Worm (Caenorhabditis elegans) whole organism, L4 larva: ENCODE measurements around the gene K06H6.4.

Source experiments
- D1046.2 ChIP-seq: fragments of 200-800 bp; sonication (Bioruptor generic); IDR thresholded peaks from 2 replicates; pipeline ENCODE4 v1.3.6; 2022; ENCODE audit warnings: missing genetic modification characterization, missing compliant biosample characterization
- F10B5.3 ChIP-seq: sonication (generic microtip); optimal IDR thresholded peaks from 2 replicates; lab custom pipeline; 2016; ENCODE audit warnings: mild to moderate bottlenecking, missing genetic modification characterization, missing compliant biosample characterization
- F49E8.2 ChIP-seq: sonication (generic microtip); optimal IDR thresholded peaks from 2 replicates; lab custom pipeline; 2016; ENCODE audit warnings: missing compliant biosample characterization, mild to moderate bottlenecking, missing genetic modification characterization, borderline replicate concordance
- Y105C5A.15 ChIP-seq: fragments of 200-800 bp; sonication (Bioruptor generic); IDR thresholded peaks from 2 replicates; pipeline ENCODE4 v1.3.6; 2022; ENCODE audit warnings: missing genetic modification characterization, missing compliant biosample characterization
- Y75B8A.6 ChIP-seq: fragments of 200-800 bp; sonication (Bioruptor generic); IDR thresholded peaks from 2 replicates; pipeline ENCODE4 v1.3.6; 2022; ENCODE audit warnings: missing genetic modification reagents, missing genetic modification characterization, missing compliant biosample characterization
- aha-1 ChIP-seq: fragments of 150-350 bp; peaks from one replicate; lab custom pipeline; 2014; ENCODE audit warnings: missing biosample characterization, missing genetic modification characterization
- aly-2 ChIP-seq: sonication (generic microtip); optimal IDR thresholded peaks from 2 replicates; lab custom pipeline; 2018; ENCODE audit warnings: missing biosample characterization, missing genetic modification characterization
- arid-1 ChIP-seq: fragments of 200-800 bp; sonication (Bioruptor generic); conservative IDR thresholded peaks from 2 replicates; pipeline ENCODE4 v1.3.6; 2022; ENCODE audit warnings: missing genetic modification reagents, missing genetic modification characterization, missing compliant biosample characterization
- ceh-20 ChIP-seq: fragments of 200-800 bp; sonication (Bioruptor generic); IDR thresholded peaks from 2 replicates; pipeline ENCODE4 v1.3.6; 2022; ENCODE audit warnings: missing genetic modification reagents, missing genetic modification characterization, missing compliant biosample characterization
- ceh-82 ChIP-seq: sonication (generic microtip); optimal IDR thresholded peaks from 2 replicates; lab custom pipeline; 2017; ENCODE audit warnings: missing biosample characterization, missing genetic modification characterization
- cey-2 ChIP-seq: sonication (generic microtip); optimal IDR thresholded peaks from 3 replicates; lab custom pipeline; 2017; ENCODE audit warnings: missing genetic modification characterization, mild to moderate bottlenecking, missing compliant biosample characterization, antibody characterized with exemption, borderline replicate concordance; ENCODE audit not compliant: insufficient read depth
- daf-16 ChIP-seq, 3 experiments: sonication (generic microtip); optimal IDR thresholded peaks; 2 replicates each; lab custom pipeline; 2016 to 2017; ENCODE audit warnings: missing genetic modification characterization in 3 of 3, missing genetic modification reagents in 3 of 3, mild to moderate bottlenecking in 2 of 3, missing compliant biosample characterization in 2 of 3, missing biosample characterization in 1 of 3, moderate library complexity in 1 of 3
- daf-19 ChIP-seq: fragments of 200-800 bp; sonication (Bioruptor generic); conservative IDR thresholded peaks from 2 replicates; pipeline ENCODE4 v1.3.6; 2022; ENCODE audit warnings: missing genetic modification characterization, missing compliant biosample characterization
- dmd-6 ChIP-seq: fragments of 200-800 bp; sonication (Bioruptor generic); IDR thresholded peaks from 2 replicates; pipeline ENCODE4 v1.3.6; 2022; ENCODE audit warnings: missing genetic modification reagents, missing genetic modification characterization, missing compliant biosample characterization
- dve-1 ChIP-seq: sonication (generic microtip); optimal IDR thresholded peaks from 2 replicates; lab custom pipeline; 2017; ENCODE audit warnings: antibody characterized with exemption, mild to moderate bottlenecking, missing genetic modification characterization, missing compliant biosample characterization; ENCODE audit not compliant: insufficient read depth
- egl-43 ChIP-seq: fragments of 200-800 bp; sonication (Bioruptor generic); IDR thresholded peaks from 2 replicates; pipeline ENCODE4 v1.3.6; 2022; ENCODE audit warnings: missing genetic modification reagents, missing genetic modification characterization, missing compliant biosample characterization
- fkh-10 ChIP-seq: fragments of 150-350 bp; optimal IDR thresholded peaks from 2 replicates; lab custom pipeline; 2014; ENCODE audit warnings: missing biosample characterization, missing genetic modification reagents, missing genetic modification characterization
- hif-1 ChIP-seq, 2 experiments: sonication (generic microtip); optimal IDR thresholded peaks; 2 replicates each; lab custom pipeline; 2016 to 2017; ENCODE audit warnings: missing compliant biosample characterization in 2 of 2, missing genetic modification characterization in 2 of 2, missing genetic modification reagents in 2 of 2, missing genotype in 2 of 2, mild to moderate bottlenecking in 1 of 2
- hmg-1.1 ChIP-seq: fragments of 200-800 bp; sonication (Bioruptor generic); IDR thresholded peaks from 2 replicates; pipeline ENCODE4 v1.3.6; 2022; ENCODE audit warnings: missing genetic modification reagents, missing genetic modification characterization, missing compliant biosample characterization
- lim-7 ChIP-seq: fragments of 200-800 bp; sonication (Bioruptor generic); IDR thresholded peaks from 2 replicates; pipeline ENCODE4 v1.3.6; 2022; ENCODE audit warnings: missing genetic modification characterization, missing compliant biosample characterization
- lin-39 ChIP-seq: fragments of 150-350 bp; optimal IDR thresholded peaks from 2 replicates; lab custom pipeline; 2014; ENCODE audit warnings: missing biosample characterization, missing genetic modification reagents, missing genetic modification characterization
- mdl-1 ChIP-seq, 2 experiments: fragments of 150-350 bp in 1 of 2; sonication (generic microtip) in 1 of 2; optimal IDR thresholded peaks; 2 replicates each; lab custom pipeline; 2014 to 2017; ENCODE audit warnings: missing biosample characterization in 2 of 2, missing genetic modification characterization in 2 of 2
- mdt-29 ChIP-seq: fragments of 200-800 bp; sonication (Bioruptor generic); IDR thresholded peaks from 2 replicates; pipeline ENCODE4 v1.3.6; 2022; ENCODE audit warnings: missing genetic modification reagents, missing genetic modification characterization, missing compliant biosample characterization
- mep-1 ChIP-seq: fragments of 150-350 bp; sonication (generic microtip); optimal IDR thresholded peaks from 3 replicates; lab custom pipeline; 2014; ENCODE audit warnings: missing biosample characterization, missing genetic modification characterization
- nhr-10 ChIP-seq: fragments of 150-350 bp; optimal IDR thresholded peaks from 2 replicates; lab custom pipeline; 2014; ENCODE audit warnings: missing biosample characterization, missing genetic modification characterization
- nhr-237 ChIP-seq: sonication (generic microtip); optimal IDR thresholded peaks from 2 replicates; lab custom pipeline; 2017; ENCODE audit warnings: missing biosample characterization, missing genetic modification characterization
- nhr-48 ChIP-seq: sonication (generic microtip); optimal IDR thresholded peaks from 2 replicates; lab custom pipeline; 2016; ENCODE audit warnings: mild to moderate bottlenecking, missing genetic modification characterization, missing compliant biosample characterization
- nhr-6 ChIP-seq: fragments of 150-350 bp; optimal IDR thresholded peaks from 2 replicates; lab custom pipeline; 2014; ENCODE audit warnings: missing biosample characterization, missing genetic modification characterization
- nhr-76 ChIP-seq: fragments of 150-350 bp; optimal IDR thresholded peaks from 2 replicates; lab custom pipeline; 2014; ENCODE audit warnings: missing biosample characterization, missing genetic modification characterization
- pha-4 ChIP-seq, 2 experiments: fragments of 150-350 bp in 1 of 2; fragments of 200-800 bp in 1 of 2; sonication (Bioruptor generic) in 1 of 2; IDR thresholded peaks in 1 of 2; optimal IDR thresholded peaks in 1 of 2; 2 replicates each; pipeline versions ENCODE4 v1.3.6 to Lab custom; 2014 to 2022; ENCODE audit warnings: missing genetic modification characterization in 2 of 2, missing genetic modification reagents in 2 of 2, missing biosample characterization in 1 of 2, missing compliant biosample characterization in 1 of 2
- php-3 ChIP-seq: fragments of 200-800 bp; sonication (Bioruptor generic); IDR thresholded peaks from 2 replicates; pipeline ENCODE4 v1.3.6; 2022; ENCODE audit warnings: missing genetic modification reagents, missing genetic modification characterization, missing compliant biosample characterization
- pqm-1 ChIP-seq: sonication (generic microtip); optimal IDR thresholded peaks from 2 replicates; lab custom pipeline; 2017; ENCODE audit warnings: missing biosample characterization, missing genetic modification characterization
- set-16 ChIP-seq: fragments of 200-800 bp; sonication (Bioruptor generic); IDR thresholded peaks from 2 replicates; pipeline ENCODE4 v1.3.6; 2022; ENCODE audit warnings: missing genetic modification reagents, missing genetic modification characterization, missing compliant biosample characterization
- skn-1 ChIP-seq: fragments of 150-350 bp; optimal IDR thresholded peaks from 2 replicates; lab custom pipeline; 2014; ENCODE audit warnings: missing biosample characterization, missing genetic modification characterization
- tag-97 ChIP-seq: fragments of 200-800 bp; sonication (Bioruptor generic); IDR thresholded peaks from 2 replicates; pipeline ENCODE4 v1.3.6; 2022; ENCODE audit warnings: missing genetic modification characterization, missing compliant biosample characterization
- zfp-3 ChIP-seq: fragments of 200-800 bp; sonication (Bioruptor generic); conservative IDR thresholded peaks from 2 replicates; pipeline ENCODE4 v1.3.6; 2022; ENCODE audit warnings: missing genetic modification reagents, missing genetic modification characterization, missing compliant biosample characterization

K06H6.4 gene

ce11 chrV:619054-619453 is 40.0 kb downstream of the K06H6.4 start, which contains the start of gene F48G7.4 (continued):
- TF ChIP-seq pha-4 (GFP tag; IDR thresholded peaks at IDR 0.05; lab: Robert Waterston, UW) (no peak), pha-4 (tag; optimal IDR thresholded peaks at IDR 0.05; lab: Kevin White, UChicago) (no peak), cey-2 (no peak), lin-39 (tag; lab: Kevin White, UChicago) (no peak), F49E8.2 (tag; lab: Kevin White, UChicago) (no peak), tag-97 (GFP tag; lab: Robert Waterston, UW) (0 out of 2 replicates have a peak, but pooled peaks have one; percentile 33), mdl-1 (tag; optimal IDR thresholded peaks at IDR 0.05; lab: Kevin White, UChicago) (peak in 1 of 2 experiments; percentile 60), Y105C5A.15 (no peak), hif-1 (tag; optimal IDR thresholded peaks at IDR 0.05; lab: Kevin White, UChicago) (peak in 1 of 2 experiments; percentile 26), dve-1 (tag; lab: Kevin White, UChicago) (peak; percentile 47), nhr-10 (tag; lab: Kevin White, UChicago) (no peak), mdt-29 (GFP tag; lab: Robert Waterston, UW) (no peak), nhr-76 (tag; lab: Kevin White, UChicago) (no peak), dmd-6 (GFP tag; lab: Robert Waterston, UW) (peak; percentile 75), fkh-10 (GFP tag; lab: Kevin White, UChicago) (peak; percentile 65), mep-1 (tag; lab: Kevin White, UChicago) (peak; percentile 73)

- TF ChIP-seq set-16 (GFP tag; lab: Robert Waterston, UW) (peak; percentile 51), F10B5.3 (no peak), aha-1 (peak; percentile 3)
- TF ChIP-seq, all 104 proteins: peak for 2
These were observed 41.9 kb downstream of the K06H6.4 start for ce11 chrV:620987-621386.

- TF ChIP-seq pqm-1 (tag; lab: Kevin White, UChicago) (peak; percentile 26), daf-16 (GFP tag; optimal IDR thresholded peaks at IDR 0.05; lab: Kevin White, UChicago) (no peak), daf-16 (tag; optimal IDR thresholded peaks at IDR 0.05; lab: Kevin White, UChicago) (peak; percentile 78), nhr-237 (tag; lab: Kevin White, UChicago) (no peak), egl-43 (GFP tag; lab: Robert Waterston, UW) (no peak), nhr-76 (tag; lab: Kevin White, UChicago) (no peak), nhr-6 (tag; lab: Kevin White, UChicago) (no peak), lim-7 (GFP tag; lab: Robert Waterston, UW) (no peak), Y75B8A.6 (GFP tag; lab: Robert Waterston, UW) (no peak), daf-19 (GFP tag; lab: Robert Waterston, UW) (no peak), ceh-82 (tag; lab: Kevin White, UChicago) (no peak), hmg-1.1 (GFP tag; lab: Robert Waterston, UW) (no peak), D1046.2 (GFP tag; lab: Robert Waterston, UW) (no peak), php-3 (no peak), skn-1 (tag; lab: Kevin White, UChicago) (no peak), nhr-48 (no peak), zfp-3 (GFP tag; lab: Robert Waterston, UW) (no peak), ceh-20 (no peak), aly-2 (tag; lab: Kevin White, UChicago) (no peak), dmd-6 (GFP tag; lab: Robert Waterston, UW) (no peak), set-16 (GFP tag; lab: Robert Waterston, UW) (no peak), dve-1 (tag; lab: Kevin White, UChicago) (peak; percentile 6), arid-1 (GFP tag; lab: Robert Waterston, UW) (no peak), hif-1 (tag; optimal IDR thresholded peaks at IDR 0.05; lab: Kevin White, UChicago) (no peak)
These were observed 43.8 kb downstream of the K06H6.4 start, which contains the start of gene F48G7.5 for ce11 chrV:622902-623301. Gene F48G7.5 (minus strand): TSS chrV:622935.
